Worm (Caenorhabditis elegans) whole organism, early embryonic: ENCODE data around the gene comt-1.

ENCODE experiments used
- ama-1 ChIP-seq: fragments of 150-350 bp; optimal IDR thresholded peaks from 2 replicates; lab custom pipeline; 2014
- ceh-13 ChIP-seq: fragments of 200-800 bp; sonication (Bioruptor generic); optimal IDR thresholded peaks from 2 replicates; lab custom pipeline; 2018; ENCODE audit warnings: mild to moderate bottlenecking, missing genetic modification characterization, missing compliant biosample characterization
- hnd-1 ChIP-seq: sonication (generic microtip); optimal IDR thresholded peaks from 2 replicates; lab custom pipeline; 2016; ENCODE audit warnings: missing genetic modification characterization, missing compliant biosample characterization
- pes-1 ChIP-seq: fragments of 200-800 bp; sonication (Bioruptor generic); IDR thresholded peaks from 2 replicates; pipeline ENCODE4 v1.3.6; 2022; ENCODE audit warnings: missing genetic modification reagents, missing genetic modification characterization, missing compliant biosample characterization
- tra-4 ChIP-seq: sonication (generic microtip); optimal IDR thresholded peaks from 2 replicates; lab custom pipeline; 2017; ENCODE audit warnings: missing genetic modification characterization, missing compliant biosample characterization

DNA sequence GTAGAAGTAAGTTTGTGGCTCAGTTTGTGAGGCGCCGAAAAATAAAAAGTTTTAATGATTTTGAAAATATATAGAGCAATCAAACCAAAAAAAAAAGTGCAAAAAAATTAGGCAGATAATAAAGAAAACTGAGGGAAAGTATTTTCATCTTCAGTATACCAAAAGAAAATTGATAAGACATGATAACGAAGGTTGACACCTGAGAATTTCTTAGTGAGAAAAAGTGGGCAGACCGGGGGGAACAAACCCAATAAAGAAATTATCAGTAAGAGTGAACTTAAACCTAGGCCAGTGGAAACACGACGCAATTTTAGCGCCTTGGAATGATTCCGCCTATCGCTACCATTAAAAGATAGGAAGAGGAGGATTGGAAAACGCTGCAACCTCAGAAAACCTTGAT lies 23.7 kb downstream of the comt-1 start:
- no peak for TF ChIP-seq ama-1
- no peak for TF ChIP-seq pes-1 (GFP tag; lab: Robert Waterston, UW)
- TF ChIP-seq hnd-1 (tag; lab: Kevin White, UChicago): no peak
- TF ChIP-seq tra-4 (tag; lab: Kevin White, UChicago): no peak
- TF ChIP-seq ceh-13: no peak
